Worm (Caenorhabditis elegans): Measurements from ENCODE around the gene rgs-11.

- no peak for TF ChIP-seq nhr-23 (tag; optimal IDR thresholded peaks at IDR 0.05)
- no peak for TF ChIP-seq ztf-4 (tag; optimal IDR thresholded peaks at IDR 0.05)
- TF ChIP-seq Y55F3AM.14 (GFP tag; optimal IDR thresholded peaks at IDR 0.05) = no peak
- peak; percentile 65 for TF ChIP-seq unc-55 (GFP tag; optimal IDR thresholded peaks at IDR 0.05)
- no peak for TF ChIP-seq unc-62 (GFP tag; optimal IDR thresholded peaks at IDR 0.05)
- TF ChIP-seq egl-27 (tag; optimal IDR thresholded peaks at IDR 0.05) = no peak
Observed at ce11 chrX:14970221-14970801, 6.0 kb downstream of the rgs-11 start, which contains the start of the genes flwr-1 and tbc-1.

All from whole organism, L2 larva.